Fruit fly (Drosophila melanogaster): ENCODE data around the gene eIF4B.

eIF4B gene

dm6 chr3L:27858147-27858546 lies at the start of gene eIF4B:
Gene eIF4B (minus strand): TSS chr3L:27858271.
- no peak for TF ChIP-seq CG11902 (GFP tag; optimal IDR thresholded peaks at IDR 0.05)
- no peak for TF ChIP-seq CG9139 (GFP tag; optimal IDR thresholded peaks at IDR 0.05)
- TF ChIP-seq cyc (GFP tag; optimal IDR thresholded peaks at IDR 0.05): no peak

- TF ChIP-seq CG3032 (tag; optimal IDR thresholded peaks at IDR 0.05): no peak
- no peak for TF ChIP-seq CG32006 (GFP tag; optimal IDR thresholded peaks at IDR 0.05)
- no peak for TF ChIP-seq Blimp-1 (GFP tag; optimal IDR thresholded peaks at IDR 0.05)
- no peak for TF ChIP-seq CG8119 (GFP tag; IDR thresholded peaks at IDR 0.05)
- no peak for TF ChIP-seq Gug (GFP tag; IDR thresholded peaks at IDR 0.05)
- no peak for TF ChIP-seq salr (GFP tag; optimal IDR thresholded peaks at IDR 0.05)
- no peak for TF ChIP-seq Smox (GFP tag; optimal IDR thresholded peaks at IDR 0.05)
- TF ChIP-seq CG6854 (GFP tag; optimal IDR thresholded peaks at IDR 0.05): no peak
- TF ChIP-seq spab (GFP tag; optimal IDR thresholded peaks at IDR 0.05): no peak
- no peak for TF ChIP-seq CG4318 (GFP tag; optimal IDR thresholded peaks at IDR 0.05)
- TF ChIP-seq eg (GFP tag; IDR thresholded peaks at IDR 0.05): no peak
- TF ChIP-seq fd85E (GFP tag; optimal IDR thresholded peaks at IDR 0.05): no peak
- no peak for TF ChIP-seq Sox14 (GFP tag; optimal IDR thresholded peaks at IDR 0.05)
- no peak for TF ChIP-seq CG11762 (GFP tag; optimal IDR thresholded peaks at IDR 0.05; ENCODE audit: insufficient read depth)
- no peak for TF ChIP-seq CG8632 (GFP tag; optimal IDR thresholded peaks at IDR 0.05)
- TF ChIP-seq CG1621 (tag; optimal IDR thresholded peaks at IDR 0.05): no peak
- TF ChIP-seq CG16779 (tag; optimal IDR thresholded peaks at IDR 0.05): no peak
Observed at dm6 chr3L:27860422-27860821, 2.4 kb upstream of the eIF4B start.

- TF ChIP-seq spab (GFP tag; optimal IDR thresholded peaks at IDR 0.05) (no peak), svp (GFP tag) (peak; percentile 12)
Observed at dm6 chr3L:27859261-27859840, 1.3 kb upstream of the eIF4B start.

Data from whole organism, prepupa.